Worm (Caenorhabditis elegans) whole organism, L4/young adult: Measurements from ENCODE around the gene R11E3.2.

ENCODE experiments used
- W03F9.2 ChIP-seq: fragments of 150-350 bp; optimal IDR thresholded peaks from 2 replicates; lab custom pipeline; 2014; ENCODE audit warnings: missing biosample characterization, missing genetic modification characterization
- dao-5 ChIP-seq: sonication (generic microtip); optimal IDR thresholded peaks from 2 replicates; lab custom pipeline; 2016; ENCODE audit warnings: missing genotype, missing genetic modification characterization, moderate library complexity, missing compliant biosample characterization
- him-1 ChIP-seq: sonication (generic microtip); optimal IDR thresholded peaks from 2 replicates; lab custom pipeline; 2016; ENCODE audit warnings: missing genotype, missing genetic modification reagents, missing genetic modification characterization, missing compliant biosample characterization

ce11 chrIV:4795111-4795510 lies 23.2 kb downstream of the R11E3.2 start:
- TF ChIP-seq him-1 (tag; lab: Kevin White, UChicago) (no peak), W03F9.2 (tag; lab: Kevin White, UChicago) (no peak), dao-5 (tag; lab: Kevin White, UChicago) (no peak)
